Worm (Caenorhabditis elegans): ENCODE measurements around the gene hal-3.

DNA sequence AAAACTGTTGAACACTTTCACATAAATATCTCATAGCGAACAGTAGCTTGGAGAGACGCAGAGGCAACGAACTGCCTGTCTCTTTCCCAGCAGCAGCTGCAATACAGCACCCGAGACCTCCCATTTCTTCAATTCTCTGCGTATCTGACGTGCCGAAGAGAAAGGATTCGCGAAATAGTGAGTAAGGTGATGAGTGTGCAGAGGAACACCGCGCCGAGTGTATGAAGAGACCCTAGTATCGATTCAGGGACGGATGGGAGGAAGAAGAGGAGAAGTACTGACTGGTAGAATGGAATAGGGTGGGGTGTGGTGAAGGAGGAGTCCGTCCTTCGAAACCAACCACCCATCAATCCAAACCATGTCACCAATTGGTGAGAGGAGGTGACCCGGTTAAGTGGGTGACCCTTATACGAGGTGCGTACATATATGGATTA, 29.2 kb upstream of the hal-3 start:
- TF ChIP-seq ama-1 (optimal IDR thresholded peaks at IDR 0.05) (no peak), scrt-1 (GFP tag; IDR thresholded peaks at IDR 0.05) (no peak)
